Fruit fly (Drosophila melanogaster) whole organism, wandering third instar larva: ENCODE measurements around the gene pr.

Experiments
- CG9705 ChIP-seq: fragments of 200-800 bp; sonication (Bioruptor generic); optimal IDR thresholded peaks from 2 replicates; lab custom pipeline; 2018; ENCODE audit warnings: missing biosample characterization, mild to moderate bottlenecking, missing genetic modification characterization
- CrebA ChIP-seq: fragments of 200-800 bp; sonication (Bioruptor generic); optimal IDR thresholded peaks from 2 replicates; lab custom pipeline; 2016; ENCODE audit warnings: missing biosample characterization, mild to moderate bottlenecking, missing genetic modification characterization, borderline replicate concordance
- HLH106 ChIP-seq: fragments of 200-800 bp; optimal IDR thresholded peaks from 3 replicates; lab custom pipeline; 2019; ENCODE audit warnings: missing biosample characterization, mild to moderate bottlenecking, missing genetic modification characterization, moderate library complexity
- Jra ChIP-seq: sonication (Bioruptor generic); optimal IDR thresholded peaks from 2 replicates; lab custom pipeline; 2016; ENCODE audit warnings: missing biosample characterization, missing genetic modification characterization
- Myc ChIP-seq: fragments of >200 bp; optimal IDR thresholded peaks from 2 replicates; lab custom pipeline; 2017
- Rel ChIP-seq, 2 experiments: fragments of 200-800 bp; sonication (Bioruptor generic) in 1 of 2; optimal IDR thresholded peaks; 2 replicates in 1 of 2; 3 replicates in 1 of 2; lab custom pipeline; 2016 to 2019; ENCODE audit warnings: mild to moderate bottlenecking in 2 of 2, missing biosample characterization in 2 of 2, missing genetic modification characterization in 2 of 2, moderate library complexity in 1 of 2
- Vsx2 ChIP-seq: fragments of 200-300, 225-300 bp; sonication (Bioruptor generic); optimal IDR thresholded peaks from 2 replicates; lab custom pipeline; 2018; ENCODE audit warnings: missing biosample characterization, missing genetic modification characterization; ENCODE audit not compliant: partially characterized antibody
- br ChIP-seq: fragments of 200-800 bp; sonication (Bioruptor generic); optimal IDR thresholded peaks from 2 replicates; lab custom pipeline; 2016; ENCODE audit warnings: missing biosample characterization, missing genetic modification characterization
- brk ChIP-seq: fragments of 200-800 bp; sonication (Bioruptor generic); optimal IDR thresholded peaks from 2 replicates; lab custom pipeline; 2016; ENCODE audit warnings: missing biosample characterization, mild to moderate bottlenecking, missing genetic modification characterization
- dmrt93B ChIP-seq: fragments of 200-800 bp; sonication (Bioruptor generic); optimal IDR thresholded peaks from 2 replicates; lab custom pipeline; 2018; ENCODE audit warnings: missing biosample characterization, mild to moderate bottlenecking, missing genetic modification characterization
- ey ChIP-seq: fragments of 200-800 bp; sonication (Bioruptor generic); optimal IDR thresholded peaks from 2 replicates; lab custom pipeline; 2016; ENCODE audit warnings: missing biosample characterization, missing genetic modification characterization
- fru ChIP-seq: fragments of 200-800 bp; sonication (Bioruptor generic); optimal IDR thresholded peaks from 3 replicates; lab custom pipeline; 2016; ENCODE audit warnings: missing biosample characterization, mild to moderate bottlenecking, missing genetic modification characterization
- psq ChIP-seq: fragments of 200-800 bp; sonication (Bioruptor generic); optimal IDR thresholded peaks from 3 replicates; lab custom pipeline; 2017; ENCODE audit warnings: missing biosample characterization, mild to moderate bottlenecking, missing genetic modification characterization, moderate library complexity
- usp ChIP-seq: fragments of >200 bp; optimal IDR thresholded peaks from 2 replicates; lab custom pipeline; 2017; ENCODE audit warnings: missing biosample characterization, missing genetic modification characterization

DNA sequence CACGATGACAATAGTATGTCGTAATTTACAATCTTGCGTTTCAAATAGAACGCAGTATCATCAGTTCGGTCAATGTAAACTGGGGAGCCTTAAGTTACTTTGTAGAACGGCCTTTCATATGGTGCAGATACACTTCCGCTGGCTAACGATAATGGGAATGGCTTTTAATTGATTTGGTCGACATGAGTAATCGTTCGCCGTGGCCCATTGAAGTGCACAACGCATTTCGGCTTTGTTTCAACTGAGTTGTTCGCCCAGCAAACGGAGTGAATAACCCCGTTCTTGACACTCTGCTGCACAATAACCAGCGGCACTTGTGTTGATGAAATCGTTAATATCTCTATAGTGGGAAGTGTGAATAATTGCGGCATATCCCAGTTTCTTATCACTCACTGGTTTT is 7.3 kb downstream of the pr start:
- TF ChIP-seq fru (GFP tag; lab: Kevin White, UChicago) = no peak
- no peak for TF ChIP-seq br (GFP tag; lab: Kevin White, UChicago)
- no peak for TF ChIP-seq psq (GFP tag; lab: Kevin White, UChicago)
- TF ChIP-seq HLH106 (tag; lab: Kevin White, UChicago) = no peak
- TF ChIP-seq CrebA (GFP tag; lab: Kevin White, UChicago) = no peak
- TF ChIP-seq brk (GFP tag; lab: Kevin White, UChicago) = no peak
- no peak for TF ChIP-seq dmrt93B
- no peak for TF ChIP-seq Rel (GFP tag; optimal IDR thresholded peaks at IDR 0.05; lab: Kevin White, UChicago)
- peak; percentile 63 for TF ChIP-seq Rel (tag; optimal IDR thresholded peaks at IDR 0.05; lab: Kevin White, UChicago)
- TF ChIP-seq Vsx2 (GFP tag; lab: Kevin White, UChicago) = no peak
- no peak for TF ChIP-seq usp (GFP tag; lab: Kevin White, UChicago)
- TF ChIP-seq CG9705 = no peak
- no peak for TF ChIP-seq Jra
- TF ChIP-seq Myc (lab: Kevin White, UChicago) = no peak
- TF ChIP-seq ey (GFP tag; lab: Kevin White, UChicago) = no peak
